Fruit fly (Drosophila melanogaster) whole organism, pupa: ENCODE measurements around the gene promL.

Experiments used
- CG12605 ChIP-seq: fragments of 200-800 bp; sonication (Bioruptor generic); IDR thresholded peaks from 2 replicates; pipeline ENCODE4 v1.3.6; 2022; ENCODE audit warnings: missing biosample characterization, missing genetic modification characterization
- CG13204 ChIP-seq: fragments of 200-800 bp; sonication (Bioruptor generic); optimal IDR thresholded peaks from 2 replicates; lab custom pipeline; 2018; ENCODE audit warnings: missing biosample characterization, mild to moderate bottlenecking, missing genetic modification characterization, moderate library complexity
- CG14655 ChIP-seq: fragments of 200-800 bp; sonication (Bioruptor generic); optimal IDR thresholded peaks from 3 replicates; lab custom pipeline; 2017; ENCODE audit warnings: mild to moderate bottlenecking, missing biosample characterization, missing genetic modification reagents, missing genetic modification characterization
- CG15710 ChIP-seq: fragments of 200-800 bp; sonication (Bioruptor generic); optimal IDR thresholded peaks from 2 replicates; lab custom pipeline; 2018; ENCODE audit warnings: missing biosample characterization, mild to moderate bottlenecking, missing genetic modification characterization, moderate library complexity
- CG4496 ChIP-seq: fragments of 200-800 bp; sonication (Bioruptor generic); IDR thresholded peaks from 3 replicates; pipeline ENCODE4 v1.3.6; 2022; ENCODE audit warnings: missing biosample characterization, missing genetic modification characterization
- CG8159 ChIP-seq: fragments of 200-800 bp; sonication (Bioruptor generic); optimal IDR thresholded peaks from 3 replicates; lab custom pipeline; 2018; ENCODE audit warnings: missing biosample characterization, mild to moderate bottlenecking, missing genetic modification characterization, moderate library complexity
- CG8301 ChIP-seq: fragments of 200-800 bp; sonication (Bioruptor generic); optimal IDR thresholded peaks from 2 replicates; lab custom pipeline; 2018; ENCODE audit warnings: missing biosample characterization, mild to moderate bottlenecking, missing genetic modification characterization
- CG9948 ChIP-seq: fragments of 200-800 bp; sonication (Bioruptor generic); optimal IDR thresholded peaks from 2 replicates; lab custom pipeline; 2018; ENCODE audit warnings: missing biosample characterization, mild to moderate bottlenecking, missing genetic modification characterization, moderate library complexity
- EcR ChIP-seq: fragments of 200-800 bp; sonication (Bioruptor generic); optimal IDR thresholded peaks from 3 replicates; lab custom pipeline; 2019; ENCODE audit warnings: missing biosample characterization, missing genetic modification characterization, mild to moderate bottlenecking, moderate library complexity, missing genetic modification reagents
- Pif1B ChIP-seq: fragments of 200-800 bp; sonication (Bioruptor generic); optimal IDR thresholded peaks from 3 replicates; lab custom pipeline; 2016; ENCODE audit warnings: missing biosample characterization, missing genetic modification characterization
- Snoo ChIP-seq: fragments of 200-800 bp; sonication (Bioruptor generic); optimal IDR thresholded peaks from 3 replicates; lab custom pipeline; 2017; ENCODE audit warnings: missing biosample characterization, mild to moderate bottlenecking, missing genetic modification characterization, inconsistent platforms
- gl ChIP-seq: fragments of 200-800 bp; sonication (Bioruptor generic); optimal IDR thresholded peaks from 2 replicates; lab custom pipeline; 2018; ENCODE audit warnings: missing biosample characterization, mild to moderate bottlenecking, missing genetic modification characterization

dm6 chr3L:3165399-3165798 lies 37.9 kb upstream of the promL start:
- TF ChIP-seq gl (tag; lab: Kevin White, UChicago) (no peak), Snoo (tag; lab: Kevin White, UChicago) (no peak), CG8159 (tag; lab: Kevin White, UChicago) (no peak), CG13204 (no peak), CG12605 (no peak), CG4496 (no peak), CG8301 (tag; lab: Kevin White, UChicago) (no peak), EcR (GFP tag; lab: Kevin White, UChicago) (peak; percentile 35), CG14655 (GFP tag; lab: Kevin White, UChicago) (no peak), Pif1B (no peak), CG9948 (tag; lab: Kevin White, UChicago) (no peak), CG15710 (tag; lab: Kevin White, UChicago) (no peak)
